Worm (Caenorhabditis elegans) whole organism, L2 larva: ENCODE measurements around the gene R01H2.1.
A peak's percentile ranks its signal among the peaks of the same experiment; 100 is the strongest.

Experiments
- C34F6.9 ChIP-seq: fragments of 150-350 bp; optimal IDR thresholded peaks from 2 replicates; lab custom pipeline; 2014; ENCODE audit warnings: missing biosample characterization, missing genetic modification characterization
- F13H6.1 ChIP-seq: sonication (generic microtip); optimal IDR thresholded peaks from 2 replicates; lab custom pipeline; 2016; ENCODE audit warnings: missing genetic modification characterization, missing compliant biosample characterization
- R02D3.7 ChIP-seq: fragments of 150-350 bp; optimal IDR thresholded peaks from 2 replicates; lab custom pipeline; 2014; ENCODE audit warnings: missing biosample characterization, missing genetic modification characterization
- Y55F3AM.14 ChIP-seq: fragments of 200-800 bp; sonication (Bioruptor generic); optimal IDR thresholded peaks from 2 replicates; lab custom pipeline; 2018; ENCODE audit warnings: mild to moderate bottlenecking, missing genetic modification characterization, missing compliant biosample characterization
- ZK546.5 ChIP-seq: sonication (generic microtip); optimal IDR thresholded peaks from 2 replicates; lab custom pipeline; 2017; ENCODE audit warnings: missing biosample characterization, missing genetic modification characterization
- alr-1 ChIP-seq: fragments of 150-350 bp; optimal IDR thresholded peaks from 2 replicates; lab custom pipeline; 2014; ENCODE audit warnings: missing biosample characterization, missing genetic modification characterization
- ama-1 ChIP-seq: fragments of 150-350 bp; optimal IDR thresholded peaks from 2 replicates; lab custom pipeline; 2018; ENCODE audit warnings: inconsistent platforms
- blmp-1 ChIP-seq: sonication (generic microtip); optimal IDR thresholded peaks from 2 replicates; lab custom pipeline; 2017; ENCODE audit warnings: missing genetic modification characterization, mild to moderate bottlenecking, missing compliant biosample characterization, antibody characterized with exemption, moderate library complexity; ENCODE audit not compliant: insufficient read depth
- ceh-16 ChIP-seq: fragments of 150-350 bp; optimal IDR thresholded peaks from 2 replicates; lab custom pipeline; 2014; ENCODE audit warnings: missing biosample characterization, missing genetic modification characterization
- ceh-82 ChIP-seq: fragments of 150-350 bp; optimal IDR thresholded peaks from 2 replicates; lab custom pipeline; 2014; ENCODE audit warnings: missing biosample characterization, missing genetic modification characterization
- egl-27 ChIP-seq: sonication (generic microtip); optimal IDR thresholded peaks from 3 replicates; lab custom pipeline; 2017; ENCODE audit warnings: missing biosample characterization, missing genetic modification reagents, missing genetic modification characterization
- elt-3 ChIP-seq: sonication (generic microtip); optimal IDR thresholded peaks from 2 replicates; lab custom pipeline; 2017; ENCODE audit warnings: missing biosample characterization, missing genetic modification characterization
- fos-1 ChIP-seq: fragments of 150-350 bp; optimal IDR thresholded peaks from 2 replicates; lab custom pipeline; 2014; ENCODE audit warnings: missing biosample characterization, missing genetic modification characterization
- gmeb-1 ChIP-seq: fragments of 150-350 bp; optimal IDR thresholded peaks from 2 replicates; lab custom pipeline; 2014; ENCODE audit warnings: missing biosample characterization, missing genetic modification characterization
- lin-11 ChIP-seq: fragments of 150-350 bp; sonication (generic microtip); optimal IDR thresholded peaks from 2 replicates; lab custom pipeline; 2014; ENCODE audit warnings: missing biosample characterization, missing genetic modification characterization, inconsistent platforms, mixed read lengths
- lin-13 ChIP-seq: fragments of 150-350 bp; optimal IDR thresholded peaks from 2 replicates; lab custom pipeline; 2014; ENCODE audit warnings: missing biosample characterization, missing genetic modification reagents, missing genetic modification characterization
- lin-39 ChIP-seq: fragments of 150-350 bp; optimal IDR thresholded peaks from 2 replicates; lab custom pipeline; 2014; ENCODE audit warnings: missing biosample characterization, missing genetic modification reagents, missing genetic modification characterization
- mbf-1 ChIP-seq: sonication (generic microtip); optimal IDR thresholded peaks from 2 replicates; lab custom pipeline; 2017; ENCODE audit warnings: missing biosample characterization, missing genetic modification characterization
- mdl-1 ChIP-seq, 2 experiments: fragments of 150-350 bp in 1 of 2; sonication (generic microtip) in 1 of 2; optimal IDR thresholded peaks; 2 replicates each; lab custom pipeline; 2017; ENCODE audit warnings: missing biosample characterization in 2 of 2, missing genetic modification characterization in 2 of 2
- nhr-11 ChIP-seq: fragments of 150-350 bp; optimal IDR thresholded peaks from 2 replicates; lab custom pipeline; 2014; ENCODE audit warnings: missing biosample characterization, missing genetic modification characterization
- nhr-12 ChIP-seq: fragments of 150-350 bp; optimal IDR thresholded peaks from 2 replicates; lab custom pipeline; 2014; ENCODE audit warnings: missing biosample characterization, missing genetic modification characterization
- nhr-129 ChIP-seq: fragments of 150-350 bp; optimal IDR thresholded peaks from 2 replicates; lab custom pipeline; 2014; ENCODE audit warnings: missing biosample characterization, missing genetic modification characterization
- nhr-21 ChIP-seq: fragments of 150-350 bp; optimal IDR thresholded peaks from 2 replicates; lab custom pipeline; 2014; ENCODE audit warnings: missing biosample characterization, missing genetic modification characterization
- nhr-23 ChIP-seq: fragments of 150-350 bp; optimal IDR thresholded peaks from 2 replicates; lab custom pipeline; 2014; ENCODE audit warnings: missing biosample characterization, missing genetic modification reagents, missing genetic modification characterization
- nhr-237 ChIP-seq: fragments of 150-350 bp; optimal IDR thresholded peaks from 2 replicates; lab custom pipeline; 2014; ENCODE audit warnings: missing biosample characterization, missing genetic modification characterization
- nhr-6 ChIP-seq: fragments of 150-350 bp; optimal IDR thresholded peaks from 2 replicates; lab custom pipeline; 2014; ENCODE audit warnings: missing biosample characterization, missing genetic modification characterization
- nhr-77 ChIP-seq: fragments of 150-350 bp; optimal IDR thresholded peaks from 2 replicates; lab custom pipeline; 2014; ENCODE audit warnings: missing biosample characterization, missing genetic modification characterization
- peb-1 ChIP-seq: fragments of 150-350 bp; optimal IDR thresholded peaks from 2 replicates; lab custom pipeline; 2014; ENCODE audit warnings: missing biosample characterization, missing genetic modification characterization
- sem-4 ChIP-seq: fragments of 150-350 bp; optimal IDR thresholded peaks from 2 replicates; lab custom pipeline; 2014; ENCODE audit warnings: missing biosample characterization, missing genetic modification reagents, missing genetic modification characterization
- sma-9 ChIP-seq, 2 experiments: fragments of 150-350 bp in 1 of 2; sonication (generic microtip) in 1 of 2; optimal IDR thresholded peaks; 2 replicates each; lab custom pipeline; 2014 to 2016; ENCODE audit warnings: missing genetic modification characterization in 2 of 2, mild to moderate bottlenecking in 1 of 2, missing biosample characterization in 1 of 2, missing compliant biosample characterization in 1 of 2, missing genetic modification reagents in 1 of 2, moderate library complexity in 1 of 2
- snpc-4 ChIP-seq: fragments of 150-350 bp; optimal IDR thresholded peaks from 2 replicates; lab custom pipeline; 2014; ENCODE audit warnings: missing biosample characterization, missing genetic modification characterization
- zag-1 ChIP-seq: fragments of 150-350 bp; optimal IDR thresholded peaks from 2 replicates; lab custom pipeline; 2014; ENCODE audit warnings: missing biosample characterization, missing genetic modification characterization
- ztf-11 ChIP-seq: sonication (generic microtip); optimal IDR thresholded peaks from 2 replicates; lab custom pipeline; 2017; ENCODE audit warnings: missing biosample characterization, missing genetic modification characterization
- ztf-4 ChIP-seq: fragments of 150-350 bp; optimal IDR thresholded peaks from 2 replicates; lab custom pipeline; 2014; ENCODE audit warnings: missing biosample characterization, missing genetic modification characterization

R01H2.1 gene

ce11 chrIII:7076386-7076785 lies 13.7 kb downstream of the R01H2.1 start, which contains the start of gene ZK418.13:
ZK418.13 (minus strand) TSS chrIII:7076486.
- TF ChIP-seq mdl-1 (tag; optimal IDR thresholded peaks at IDR 0.05; lab: Kevin White, UChicago) (no peak), F13H6.1 (tag; lab: Kevin White, UChicago) (no peak), nhr-6 (tag; lab: Kevin White, UChicago) (no peak), fos-1 (tag; lab: Kevin White, UChicago) (no peak), sma-9 (GFP tag; optimal IDR thresholded peaks at IDR 0.05; lab: Kevin White, UChicago) (no peak), sma-9 (tag; optimal IDR thresholded peaks at IDR 0.05; lab: Kevin White, UChicago) (no peak), alr-1 (tag; lab: Kevin White, UChicago) (no peak), ceh-82 (tag; lab: Kevin White, UChicago) (no peak), ZK546.5 (tag; lab: Kevin White, UChicago) (no peak), ama-1 (lab: Kevin White, UChicago) (no peak), nhr-77 (tag; lab: Kevin White, UChicago) (no peak), Y55F3AM.14 (no peak)
- TF ChIP-seq, all 48 proteins: peak for 0

ce11 chrIII:7078737-7079136 lies 16.1 kb downstream of the R01H2.1 start, which contains the start of gene ZK418.6:
ZK418.6 (minus strand) TSS chrIII:7078837.
- TF ChIP-seq gmeb-1 (tag; lab: Kevin White, UChicago), result no peak
- no peak for TF ChIP-seq mbf-1
- no peak for TF ChIP-seq elt-3 (tag; lab: Kevin White, UChicago)
- TF ChIP-seq snpc-4, result no peak
- no peak for TF ChIP-seq lin-39
- TF ChIP-seq mdl-1 (tag; optimal IDR thresholded peaks at IDR 0.05; lab: Kevin White, UChicago), result no peak
- no peak for TF ChIP-seq zag-1 (tag; lab: Kevin White, UChicago)
- TF ChIP-seq nhr-23 (tag; lab: Kevin White, UChicago), result no peak
- TF ChIP-seq ztf-11, result no peak
- TF ChIP-seq C34F6.9 (tag; lab: Kevin White, UChicago), result no peak

DNA sequence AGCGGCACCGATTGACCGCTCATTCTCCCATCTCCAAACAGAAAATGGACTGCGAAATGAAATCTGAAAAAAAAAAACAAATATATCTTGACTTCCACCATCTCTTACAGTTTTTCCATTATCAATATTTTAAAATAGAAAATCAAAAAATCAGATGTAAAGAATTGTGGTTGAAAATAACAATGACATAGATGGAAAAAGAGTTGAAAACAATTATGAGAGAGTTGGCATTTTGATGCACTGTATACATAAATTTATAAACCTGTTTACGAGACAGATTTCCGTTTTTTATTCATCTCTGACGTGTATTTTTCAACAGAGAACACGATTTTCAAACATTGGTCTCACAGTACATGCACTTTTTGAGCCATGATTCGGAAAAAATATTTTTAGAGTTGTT lies 18.0 kb downstream of the R01H2.1 start, which contains the start of gene ZK418.7:
ZK418.7 (minus strand) TSS at position 101 of the 400 bp plus-strand sequence.
- TF ChIP-seq nhr-6 (tag; lab: Kevin White, UChicago) (no peak), snpc-4 (no peak), nhr-21 (tag; lab: Kevin White, UChicago) (no peak), peb-1 (tag; lab: Kevin White, UChicago) (no peak), elt-3 (tag; lab: Kevin White, UChicago) (no peak), nhr-237 (tag; lab: Kevin White, UChicago) (no peak), nhr-11 (tag; lab: Kevin White, UChicago) (no peak), R02D3.7 (tag; lab: Kevin White, UChicago) (no peak), mbf-1 (no peak), egl-27 (no peak), F13H6.1 (tag; lab: Kevin White, UChicago) (no peak)

- peak; percentile 76 for TF ChIP-seq fos-1 (tag; lab: Kevin White, UChicago)
- no peak for TF ChIP-seq ama-1 (lab: Kevin White, UChicago)
- TF ChIP-seq sem-4 (tag; lab: Kevin White, UChicago), result no peak
These were observed 18.8 kb downstream of the R01H2.1 start for ce11 chrIII:7081488-7081887.

- TF ChIP-seq nhr-12, result no peak
- TF ChIP-seq nhr-77 (tag; lab: Kevin White, UChicago), result no peak
- no peak for TF ChIP-seq gmeb-1 (tag; lab: Kevin White, UChicago)
- no peak for TF ChIP-seq ztf-11
- no peak for TF ChIP-seq snpc-4
- TF ChIP-seq sem-4 (tag; lab: Kevin White, UChicago), result no peak
- TF ChIP-seq egl-27, result no peak
- no peak for TF ChIP-seq blmp-1 (tag; lab: Kevin White, UChicago)
- no peak for TF ChIP-seq lin-13
- no peak for TF ChIP-seq nhr-6 (tag; lab: Kevin White, UChicago)
- no peak for TF ChIP-seq ztf-4 (tag; lab: Kevin White, UChicago)
- TF ChIP-seq nhr-129 (tag; lab: Kevin White, UChicago), result no peak
- TF ChIP-seq ceh-16 (tag; lab: Kevin White, UChicago), result no peak
- TF ChIP-seq lin-11 (tag; lab: Kevin White, UChicago), result no peak
- TF ChIP-seq nhr-11 (tag; lab: Kevin White, UChicago), result no peak
These were observed 20.4 kb downstream of the R01H2.1 start for ce11 chrIII:7083106-7083505.
